Worm (Caenorhabditis elegans): Measurements from ENCODE around the gene glc-4.
A peak's percentile ranks its signal among the peaks of the same experiment; 100 is the strongest.

glc-4 gene

DNA sequence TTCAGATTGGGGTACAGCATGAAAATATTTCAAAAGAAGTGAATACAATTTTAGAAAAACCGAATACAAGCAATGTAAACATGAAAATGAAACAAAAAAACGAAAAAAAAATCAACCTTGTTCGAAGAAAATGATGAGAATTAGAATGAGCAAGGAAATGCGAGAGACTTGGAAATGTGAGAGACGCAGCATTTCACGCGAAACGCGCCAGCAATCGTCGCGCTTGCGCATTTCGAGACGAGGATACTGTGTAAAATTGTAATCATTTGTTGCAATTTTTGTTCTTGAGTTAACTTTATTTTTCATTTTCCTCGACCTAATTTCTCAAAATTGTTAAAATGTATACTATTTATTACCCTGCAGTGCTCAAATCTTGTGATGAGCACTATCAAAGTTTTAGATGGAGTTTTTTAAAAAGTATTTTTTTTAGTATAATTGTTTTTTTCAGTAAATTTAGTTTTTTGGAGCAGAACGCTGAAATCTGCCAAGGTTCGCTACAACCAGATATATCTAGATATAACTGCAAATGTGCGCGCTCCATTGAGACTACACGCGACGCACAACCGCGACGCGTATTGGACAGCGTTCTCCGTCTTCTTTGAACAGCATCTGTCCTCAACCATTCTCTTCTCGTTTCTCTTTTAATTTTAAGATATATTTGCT lies 22.6 kb downstream of the glc-4 start, which contains the start of gene fust-1 (continued):
- TF ChIP-seq nhr-23 (tag; optimal IDR thresholded peaks at IDR 0.05) = peak; percentile 96
- TF ChIP-seq unc-62 (GFP tag; optimal IDR thresholded peaks at IDR 0.05) = peak; percentile 26
- TF ChIP-seq daf-12 (tag; optimal IDR thresholded peaks at IDR 0.05) = no peak
- no peak for TF ChIP-seq unc-39 (tag; optimal IDR thresholded peaks at IDR 0.05)
- peak; percentile 98 for TF ChIP-seq skn-1 (tag; optimal IDR thresholded peaks at IDR 0.05)
- TF ChIP-seq fkh-10 (GFP tag; optimal IDR thresholded peaks at IDR 0.05) = peak; percentile 65
- no peak for TF ChIP-seq nhr-28 (tag; optimal IDR thresholded peaks at IDR 0.05)

ce11 chrII:7148099-7148498 lies 26.6 kb downstream of the glc-4 start, which contains the start of gene T07F8.1:
T07F8.1 (plus strand) TSS chrII:7148399.
- TF ChIP-seq eor-1 (tag; optimal IDR thresholded peaks at IDR 0.05) = no peak
- no peak for TF ChIP-seq mdl-1 (tag; optimal IDR thresholded peaks at IDR 0.05)
- TF ChIP-seq ceh-16 (tag; optimal IDR thresholded peaks at IDR 0.05) = no peak
- no peak for TF ChIP-seq nhr-11 (tag; optimal IDR thresholded peaks at IDR 0.05)
- no peak for TF ChIP-seq ZK546.5 (tag; optimal IDR thresholded peaks at IDR 0.05)
- no peak for TF ChIP-seq ceh-9 (tag; optimal IDR thresholded peaks at IDR 0.05)
- no peak for TF ChIP-seq nhr-67 (tag; optimal IDR thresholded peaks at IDR 0.05)
- no peak for TF ChIP-seq ceh-28 (tag; optimal IDR thresholded peaks at IDR 0.05)
- no peak for TF ChIP-seq daf-12 (tag; optimal IDR thresholded peaks at IDR 0.05)
- TF ChIP-seq sea-2 (GFP tag; optimal IDR thresholded peaks at IDR 0.05) = no peak
- TF ChIP-seq tbx-2 (tag; optimal IDR thresholded peaks at IDR 0.05) = no peak
- no peak for TF ChIP-seq nhr-77 (tag; optimal IDR thresholded peaks at IDR 0.05)
- TF ChIP-seq egl-5 (tag; optimal IDR thresholded peaks at IDR 0.05) = no peak

- TF ChIP-seq lin-15B (tag; optimal IDR thresholded peaks at IDR 0.05) (peak; percentile 13), nhr-23 (tag; optimal IDR thresholded peaks at IDR 0.05) (no peak), pha-4 (tag; optimal IDR thresholded peaks at IDR 0.05) (peak; percentile 34), elt-2 (tag; optimal IDR thresholded peaks at IDR 0.05) (peak; percentile 10), fos-1 (tag; optimal IDR thresholded peaks at IDR 0.05) (no peak)
Measured at ce11 chrII:7147550-7147949, 27.2 kb downstream of the glc-4 start.

DNA sequence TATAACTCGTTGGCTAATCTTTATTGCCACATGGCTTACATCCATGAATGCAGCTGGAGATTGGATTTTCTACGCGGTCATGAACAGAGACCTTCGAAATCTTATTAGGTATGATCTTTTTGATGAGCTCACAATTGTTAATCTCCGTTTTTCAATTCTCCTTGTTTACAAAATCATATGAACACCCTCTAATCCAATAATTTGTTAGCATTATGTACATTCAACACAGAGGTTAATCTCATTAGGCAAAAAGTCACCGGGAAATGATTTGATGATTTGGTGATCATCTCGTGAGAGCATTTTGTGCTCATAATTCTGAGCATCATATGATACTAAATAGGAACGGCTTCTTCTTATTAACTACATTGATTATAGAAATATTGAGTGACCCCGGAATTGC lies 28.5 kb downstream of the glc-4 start:
- no peak for TF ChIP-seq lin-15B (tag; optimal IDR thresholded peaks at IDR 0.05)
- TF ChIP-seq nfya-1 (tag; optimal IDR thresholded peaks at IDR 0.05; ENCODE audit: insufficient read depth) = no peak
- TF ChIP-seq pqm-1 (tag; optimal IDR thresholded peaks at IDR 0.05) = no peak
- TF ChIP-seq eor-1 (tag; optimal IDR thresholded peaks at IDR 0.05) = no peak
- no peak for TF ChIP-seq nhr-237 (tag; optimal IDR thresholded peaks at IDR 0.05)
- TF ChIP-seq elt-2 (tag; optimal IDR thresholded peaks at IDR 0.05) = no peak
- TF ChIP-seq unc-39 (tag; optimal IDR thresholded peaks at IDR 0.05) = no peak
- no peak for TF ChIP-seq hmg-11 (tag; optimal IDR thresholded peaks at IDR 0.05)
- no peak for TF ChIP-seq elt-3 (tag; optimal IDR thresholded peaks at IDR 0.05)
- TF ChIP-seq R02D3.7 (tag; optimal IDR thresholded peaks at IDR 0.05) = no peak

DNA sequence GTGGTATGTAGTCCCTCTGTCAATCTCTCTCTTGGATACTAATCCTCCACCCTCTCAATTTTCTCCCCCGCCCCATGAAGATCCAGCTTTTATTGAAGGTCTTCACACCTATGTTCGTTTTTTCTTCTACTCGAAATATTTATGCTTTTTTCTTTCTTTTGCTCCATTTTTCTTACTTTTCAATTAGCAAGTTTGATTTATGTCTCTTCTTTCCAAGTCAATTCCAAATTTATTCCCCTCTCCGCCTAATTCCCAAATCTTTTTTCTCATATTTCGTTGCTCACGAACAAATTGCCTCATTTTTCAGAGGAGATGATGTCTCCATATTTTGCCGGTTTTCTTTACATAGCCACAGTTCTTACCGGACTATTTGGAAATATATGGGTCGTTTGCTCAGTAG lies 30.4 kb downstream of the glc-4 start, which contains the start of gene npr-31:
npr-31 (plus strand) TSS at position 301 of the 400 bp plus-strand sequence.
- no peak for TF ChIP-seq daf-12 (tag; optimal IDR thresholded peaks at IDR 0.05)

DNA sequence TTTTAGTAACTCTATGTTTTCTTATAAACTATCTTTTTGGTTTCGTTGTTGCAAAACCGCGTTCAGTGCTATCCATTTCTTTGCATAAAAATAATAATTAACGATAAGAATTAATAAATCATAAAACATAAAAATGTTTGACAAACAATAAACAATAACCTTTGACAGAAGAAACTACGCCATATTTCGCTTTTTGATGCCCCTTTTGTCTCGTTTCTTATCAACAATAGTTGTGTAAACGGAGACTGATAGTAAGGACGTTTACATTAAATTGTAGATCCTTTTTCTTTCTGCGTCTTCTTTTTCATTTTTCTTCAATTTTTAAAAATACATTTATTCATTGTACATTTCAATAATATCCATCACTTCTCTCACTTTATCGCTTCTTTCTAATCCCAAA lies 35.7 kb downstream of the glc-4 start:
- TF ChIP-seq pha-4 (tag; optimal IDR thresholded peaks at IDR 0.05) = peak; percentile 76
- no peak for TF ChIP-seq ceh-16 (tag; optimal IDR thresholded peaks at IDR 0.05)
- TF ChIP-seq nhr-77 (tag; optimal IDR thresholded peaks at IDR 0.05) = no peak
- no peak for TF ChIP-seq hmg-11 (tag; optimal IDR thresholded peaks at IDR 0.05)
- no peak for TF ChIP-seq nhr-23 (tag; optimal IDR thresholded peaks at IDR 0.05)
- TF ChIP-seq elt-2 (tag; optimal IDR thresholded peaks at IDR 0.05) = peak; percentile 82
- TF ChIP-seq tbx-2 (tag; optimal IDR thresholded peaks at IDR 0.05) = no peak
- TF ChIP-seq nhr-12 (tag; optimal IDR thresholded peaks at IDR 0.05) = no peak
- TF ChIP-seq pqm-1 (tag; optimal IDR thresholded peaks at IDR 0.05) = peak; percentile 86
- no peak for TF ChIP-seq mdl-1 (tag; optimal IDR thresholded peaks at IDR 0.05)
- TF ChIP-seq fkh-2 (tag; optimal IDR thresholded peaks at IDR 0.05) = no peak
- TF ChIP-seq lsy-12 (tag; optimal IDR thresholded peaks at IDR 0.05) = no peak
